Fruit fly (Drosophila melanogaster) whole organism, wandering third instar larva: ENCODE measurements around the gene Asator.
A peak's percentile ranks its signal among the peaks of the same experiment; 100 is the strongest.

Experiments
- Abd-B ChIP-seq: fragments of >200 bp; optimal IDR thresholded peaks from 2 replicates; lab custom pipeline; 2017; ENCODE audit warnings: missing biosample characterization, missing genetic modification characterization
- CG32264 ChIP-seq: fragments of 200-800 bp; sonication (Bioruptor generic); optimal IDR thresholded peaks from 2 replicates; lab custom pipeline; 2016; ENCODE audit warnings: missing biosample characterization, missing genetic modification characterization
- CG9705 ChIP-seq: fragments of 200-800 bp; sonication (Bioruptor generic); optimal IDR thresholded peaks from 2 replicates; lab custom pipeline; 2018; ENCODE audit warnings: missing biosample characterization, mild to moderate bottlenecking, missing genetic modification characterization
- CrebA ChIP-seq: fragments of 200-800 bp; sonication (Bioruptor generic); optimal IDR thresholded peaks from 2 replicates; lab custom pipeline; 2016; ENCODE audit warnings: missing biosample characterization, mild to moderate bottlenecking, missing genetic modification characterization, borderline replicate concordance
- Dif ChIP-seq: fragments of 200-275, 200-300 bp; sonication (Bioruptor generic); optimal IDR thresholded peaks from 2 replicates; lab custom pipeline; 2018; ENCODE audit warnings: missing biosample characterization, missing genetic modification characterization; ENCODE audit not compliant: partially characterized antibody
- GATAd ChIP-seq: sonication (Bioruptor generic); optimal IDR thresholded peaks from 2 replicates; lab custom pipeline; 2016; ENCODE audit warnings: missing biosample characterization, missing genetic modification characterization
- Hnf4 ChIP-seq: fragments of 200-800 bp; sonication (Bioruptor generic); optimal IDR thresholded peaks from 2 replicates; lab custom pipeline; 2016; ENCODE audit warnings: missing biosample characterization, mild to moderate bottlenecking, missing genetic modification characterization
- Hr78 ChIP-seq: fragments of >200 bp; optimal IDR thresholded peaks from 2 replicates; lab custom pipeline; 2017; ENCODE audit warnings: missing biosample characterization, missing genetic modification characterization
- Hr83 ChIP-seq: fragments of 200-300 bp; sonication (Bioruptor generic); optimal IDR thresholded peaks from 2 replicates; lab custom pipeline; 2016; ENCODE audit warnings: missing biosample characterization, mild to moderate bottlenecking, missing genetic modification characterization, moderate library complexity; ENCODE audit not compliant: poor library complexity, severe bottlenecking
- Jra ChIP-seq: sonication (Bioruptor generic); optimal IDR thresholded peaks from 2 replicates; lab custom pipeline; 2016; ENCODE audit warnings: missing biosample characterization, missing genetic modification characterization
- Mio ChIP-seq: sonication (Bioruptor generic); optimal IDR thresholded peaks from 2 replicates; lab custom pipeline; 2016; ENCODE audit warnings: missing biosample characterization, missing genetic modification characterization
- Myc ChIP-seq: fragments of >200 bp; optimal IDR thresholded peaks from 2 replicates; lab custom pipeline; 2017
- OdsH ChIP-seq: fragments of 200-800 bp; sonication (Bioruptor generic); optimal IDR thresholded peaks from 2 replicates; lab custom pipeline; 2016; ENCODE audit warnings: missing biosample characterization, mild to moderate bottlenecking, missing genetic modification characterization
- Rel ChIP-seq, 2 experiments: fragments of 200-800 bp; sonication (Bioruptor generic) in 1 of 2; optimal IDR thresholded peaks; 2 replicates in 1 of 2; 3 replicates in 1 of 2; lab custom pipeline; 2016 to 2019; ENCODE audit warnings: mild to moderate bottlenecking in 2 of 2, missing biosample characterization in 2 of 2, missing genetic modification characterization in 2 of 2, moderate library complexity in 1 of 2
- Sp1 ChIP-seq: fragments of 200-800 bp; sonication (Bioruptor generic); optimal IDR thresholded peaks from 3 replicates; lab custom pipeline; 2019; ENCODE audit warnings: missing biosample characterization, mild to moderate bottlenecking, missing genetic modification characterization, moderate library complexity
- Vsx2 ChIP-seq: fragments of 200-300, 225-300 bp; sonication (Bioruptor generic); optimal IDR thresholded peaks from 2 replicates; lab custom pipeline; 2018; ENCODE audit warnings: missing biosample characterization, missing genetic modification characterization; ENCODE audit not compliant: partially characterized antibody
- br ChIP-seq: fragments of 200-800 bp; sonication (Bioruptor generic); optimal IDR thresholded peaks from 2 replicates; lab custom pipeline; 2016; ENCODE audit warnings: missing biosample characterization, missing genetic modification characterization
- brk ChIP-seq: fragments of 200-800 bp; sonication (Bioruptor generic); optimal IDR thresholded peaks from 2 replicates; lab custom pipeline; 2016; ENCODE audit warnings: missing biosample characterization, mild to moderate bottlenecking, missing genetic modification characterization
- dl ChIP-seq, 2 experiments: fragments of 175-275, 200-275 bp in 1 of 2; fragments of 200-275 bp in 1 of 2; sonication (Bioruptor generic); optimal IDR thresholded peaks; lab custom pipeline; 2018; ENCODE audit warnings: mild to moderate bottlenecking in 2 of 2, missing biosample characterization in 2 of 2, missing genetic modification characterization in 2 of 2, moderate library complexity in 2 of 2; ENCODE audit not compliant: partially characterized antibody in 2 of 2, insufficient read depth in 1 of 2
- dmrt93B ChIP-seq: fragments of 200-800 bp; sonication (Bioruptor generic); optimal IDR thresholded peaks from 2 replicates; lab custom pipeline; 2018; ENCODE audit warnings: missing biosample characterization, mild to moderate bottlenecking, missing genetic modification characterization
- foxo ChIP-seq, 2 experiments: fragments of 200-800 bp; sonication (Bioruptor generic); optimal IDR thresholded peaks; 2 replicates in 1 of 2; 3 replicates in 1 of 2; lab custom pipeline; 2016 to 2017; ENCODE audit warnings: missing biosample characterization in 2 of 2, missing genetic modification characterization in 2 of 2
- fru ChIP-seq: fragments of 200-800 bp; sonication (Bioruptor generic); optimal IDR thresholded peaks from 3 replicates; lab custom pipeline; 2016; ENCODE audit warnings: missing biosample characterization, mild to moderate bottlenecking, missing genetic modification characterization
- h ChIP-seq: fragments of 200-800 bp; sonication (Bioruptor generic); optimal IDR thresholded peaks from 3 replicates; lab custom pipeline; 2016; ENCODE audit warnings: missing biosample characterization, mild to moderate bottlenecking, missing genetic modification characterization
- jim ChIP-seq: fragments of 175-275, 200-325 bp; sonication (Bioruptor generic); optimal IDR thresholded peaks from 2 replicates; lab custom pipeline; 2016; ENCODE audit warnings: missing biosample characterization, mild to moderate bottlenecking, missing genetic modification characterization
- lola ChIP-seq: fragments of >200 bp; optimal IDR thresholded peaks from 2 replicates; lab custom pipeline; 2017; ENCODE audit warnings: missing biosample characterization, missing genetic modification characterization
- pan ChIP-seq: fragments of >200 bp; optimal IDR thresholded peaks from 2 replicates; lab custom pipeline; 2017
- psq ChIP-seq: fragments of 200-800 bp; sonication (Bioruptor generic); optimal IDR thresholded peaks from 3 replicates; lab custom pipeline; 2017; ENCODE audit warnings: missing biosample characterization, mild to moderate bottlenecking, missing genetic modification characterization, moderate library complexity
- sv ChIP-seq: fragments of 200-800 bp; sonication (Bioruptor generic); optimal IDR thresholded peaks from 3 replicates; lab custom pipeline; 2016; ENCODE audit warnings: missing biosample characterization, missing genetic modification characterization
- tai ChIP-seq: sonication (Bioruptor generic); optimal IDR thresholded peaks from 2 replicates; lab custom pipeline; 2016; ENCODE audit warnings: missing biosample characterization, missing genetic modification characterization
- usp ChIP-seq: fragments of >200 bp; optimal IDR thresholded peaks from 2 replicates; lab custom pipeline; 2017; ENCODE audit warnings: missing biosample characterization, missing genetic modification characterization
- woc ChIP-seq: sonication (Bioruptor generic); optimal IDR thresholded peaks from 2 replicates; lab custom pipeline; 2016; ENCODE audit warnings: missing biosample characterization, mild to moderate bottlenecking, missing genetic modification characterization

Gene Asator

dm6 chr4:508405-508955 lies 19.7 kb upstream of the Asator start:
- TF ChIP-seq Vsx2 (GFP tag; lab: Kevin White, UChicago) = peak; percentile 2
- TF ChIP-seq dl (GFP tag; optimal IDR thresholded peaks at IDR 0.05; lab: Kevin White, UChicago; ENCODE audit: insufficient read depth in 1 of 2, partially characterized antibody in 2 of 2) = peak in 1 of 2 experiments; percentile 11
- TF ChIP-seq fru (GFP tag; lab: Kevin White, UChicago) = peak; percentile 3
- no peak for TF ChIP-seq CG9705 (GFP tag; lab: Kevin White, UChicago)
- TF ChIP-seq GATAd (GFP tag; lab: Kevin White, UChicago) = no peak
- TF ChIP-seq CrebA (GFP tag; lab: Kevin White, UChicago) = peak; percentile 41
- TF ChIP-seq Dif = peak; percentile 52
- TF ChIP-seq, all 38 proteins: peak for 5

dm6 chr4:507252-508202 lies 18.7 kb upstream of the Asator start:
- no peak for TF ChIP-seq jim (GFP tag; lab: Kevin White, UChicago)
- no peak for TF ChIP-seq foxo (GFP tag; optimal IDR thresholded peaks at IDR 0.05; lab: Kevin White, UChicago)
- no peak for TF ChIP-seq Abd-B
- TF ChIP-seq Rel (GFP tag; optimal IDR thresholded peaks at IDR 0.05; lab: Kevin White, UChicago) = no peak
- TF ChIP-seq Rel (tag; optimal IDR thresholded peaks at IDR 0.05; lab: Kevin White, UChicago) = no peak
- no peak for TF ChIP-seq brk (GFP tag; lab: Kevin White, UChicago)
- TF ChIP-seq Vsx2 (GFP tag; lab: Kevin White, UChicago) = peak; percentile 3
- TF ChIP-seq OdsH (GFP tag; lab: Kevin White, UChicago) = no peak
- no peak for TF ChIP-seq sv (GFP tag; lab: Kevin White, UChicago)
- no peak for TF ChIP-seq GATAd (GFP tag; lab: Kevin White, UChicago)
- TF ChIP-seq Dif = peak; percentile 44
- TF ChIP-seq dmrt93B (GFP tag; lab: Kevin White, UChicago) = no peak
- TF ChIP-seq Mio (GFP tag; lab: Kevin White, UChicago) = no peak
- TF ChIP-seq CG32264 (GFP tag; lab: Kevin White, UChicago) = no peak
- TF ChIP-seq CG9705 (GFP tag; lab: Kevin White, UChicago) = no peak
- no peak for TF ChIP-seq Hr83
- no peak for TF ChIP-seq woc (GFP tag; lab: Kevin White, UChicago)
- TF ChIP-seq usp (GFP tag; lab: Kevin White, UChicago) = no peak
- no peak for TF ChIP-seq h
- TF ChIP-seq Sp1 (GFP tag; lab: Kevin White, UChicago) = no peak
- peak in 1 of 2 experiments; percentile 28 for TF ChIP-seq dl (GFP tag; optimal IDR thresholded peaks at IDR 0.05; lab: Kevin White, UChicago; ENCODE audit: insufficient read depth in 1 of 2, partially characterized antibody in 2 of 2)
- TF ChIP-seq fru (GFP tag; lab: Kevin White, UChicago) = peak; percentile 43
- TF ChIP-seq Hnf4 (GFP tag; lab: Kevin White, UChicago) = no peak
- no peak for TF ChIP-seq pan (lab: Kevin White, UChicago)
- no peak for TF ChIP-seq Hr78 (GFP tag; lab: Kevin White, UChicago)
- no peak for TF ChIP-seq br (GFP tag; lab: Kevin White, UChicago)
- no peak for TF ChIP-seq lola (GFP tag; lab: Kevin White, UChicago)
- no peak for TF ChIP-seq CrebA (GFP tag; lab: Kevin White, UChicago)
- no peak for TF ChIP-seq Jra
- TF ChIP-seq Myc (lab: Kevin White, UChicago) = no peak
- peak; percentile 18 for TF ChIP-seq psq (GFP tag; lab: Kevin White, UChicago)
- no peak for TF ChIP-seq tai (GFP tag; lab: Kevin White, UChicago)
- TF ChIP-seq, all 38 proteins: peak for 5

DNA sequence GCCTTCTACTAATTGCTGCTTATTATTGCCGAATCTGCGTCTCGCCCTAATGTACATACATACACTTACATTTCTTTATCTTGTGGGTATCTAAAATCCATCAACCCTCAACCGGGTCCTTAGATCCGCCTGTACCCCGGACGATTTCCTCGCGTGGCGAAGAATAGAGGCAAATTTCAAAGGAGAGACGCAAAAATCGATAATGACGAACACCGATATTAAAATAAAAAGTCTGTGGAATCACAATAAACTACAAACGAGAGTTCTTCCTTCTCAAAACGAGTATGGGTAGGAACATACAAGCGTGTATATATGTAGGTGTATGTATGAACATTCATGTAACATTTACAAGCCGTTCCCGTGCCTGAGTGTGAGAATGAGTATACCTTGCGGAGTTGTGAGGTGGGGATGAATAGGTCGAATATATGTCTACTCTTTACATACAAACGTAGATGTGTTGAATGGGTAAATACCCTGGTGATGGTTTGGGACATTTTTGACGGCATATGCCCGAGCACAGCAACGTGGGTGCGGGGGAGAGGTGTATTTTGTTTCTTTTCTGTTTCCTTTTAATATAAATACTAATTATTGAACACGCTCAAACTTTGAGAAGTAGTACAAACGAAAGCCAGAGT lies 17.3 kb upstream of the Asator start:
- no peak for TF ChIP-seq sv (GFP tag; lab: Kevin White, UChicago)
- no peak for TF ChIP-seq Abd-B
- no peak for TF ChIP-seq fru (GFP tag; lab: Kevin White, UChicago)
- TF ChIP-seq CG32264 (GFP tag; lab: Kevin White, UChicago) = no peak
- TF ChIP-seq lola (GFP tag; lab: Kevin White, UChicago) = no peak
- TF ChIP-seq jim (GFP tag; lab: Kevin White, UChicago) = no peak
- TF ChIP-seq Rel (GFP tag; optimal IDR thresholded peaks at IDR 0.05; lab: Kevin White, UChicago) = no peak
- TF ChIP-seq Rel (tag; optimal IDR thresholded peaks at IDR 0.05; lab: Kevin White, UChicago) = no peak
- no peak for TF ChIP-seq pan (lab: Kevin White, UChicago)
- TF ChIP-seq foxo (GFP tag; optimal IDR thresholded peaks at IDR 0.05; lab: Kevin White, UChicago) = no peak
- TF ChIP-seq h = no peak
- no peak for TF ChIP-seq psq (GFP tag; lab: Kevin White, UChicago)
